Fruit fly (Drosophila melanogaster) whole organism, embryonic: ENCODE measurements around the gene CG4950.
A peak's percentile ranks its signal among the peaks of the same experiment; 100 is the strongest.

Experiments used
- Abd-B ChIP-seq: fragments of 200-800 bp; sonication (Bioruptor generic); optimal IDR thresholded peaks from 2 replicates; lab custom pipeline; 2018; ENCODE audit warnings: missing biosample characterization, mild to moderate bottlenecking, missing genetic modification characterization, moderate library complexity
- Blimp-1 ChIP-seq: fragments of 200-800 bp; sonication (Bioruptor generic); optimal IDR thresholded peaks from 3 replicates; lab custom pipeline; 2018; ENCODE audit warnings: missing biosample characterization, missing genetic modification characterization, mild to moderate bottlenecking, moderate library complexity, missing genetic modification reagents
- CG1024 ChIP-seq: fragments of 200-800 bp; sonication (Bioruptor generic); IDR thresholded peaks from 2 replicates; pipeline ENCODE4 v1.3.6; 2022; ENCODE audit warnings: missing biosample characterization, missing genetic modification characterization
- CG11560 ChIP-seq: fragments of 200-800 bp; sonication (Bioruptor generic); IDR thresholded peaks from 3 replicates; pipeline ENCODE4 v1.3.6; 2022; ENCODE audit warnings: missing biosample characterization, missing genetic modification characterization
- CG11696 ChIP-seq: fragments of 200-800 bp; sonication (Bioruptor generic); IDR thresholded peaks from 2 replicates; pipeline ENCODE4 v1.3.6; 2022; ENCODE audit warnings: missing biosample characterization, missing genetic modification characterization
- CG12155 ChIP-seq: fragments of 200-800 bp; sonication (Bioruptor generic); optimal IDR thresholded peaks from 3 replicates; lab custom pipeline; 2016; ENCODE audit warnings: missing biosample characterization, missing genetic modification characterization
- CG13287 ChIP-seq: fragments of 200-800 bp; sonication (Bioruptor generic); IDR thresholded peaks from 2 replicates; pipeline ENCODE4 v1.3.6; 2022; ENCODE audit warnings: missing biosample characterization, missing genetic modification characterization; ENCODE audit not compliant: partially characterized antibody
- CG15479 ChIP-seq: fragments of 200-800 bp; sonication (Bioruptor generic); optimal IDR thresholded peaks from 3 replicates; lab custom pipeline; 2019; ENCODE audit warnings: missing biosample characterization, mild to moderate bottlenecking, missing genetic modification characterization, moderate library complexity
- CG16863 ChIP-seq: fragments of 200-800 bp; sonication (Bioruptor generic); optimal IDR thresholded peaks from 3 replicates; lab custom pipeline; 2016; ENCODE audit warnings: missing biosample characterization, missing genetic modification characterization
- CG42726 ChIP-seq: fragments of 200-800 bp; sonication (Bioruptor generic); IDR thresholded peaks from 2 replicates; pipeline ENCODE4 v1.3.6; 2022; ENCODE audit warnings: missing biosample characterization, missing genetic modification characterization; ENCODE audit not compliant: partially characterized antibody
- CTCF ChIP-seq: fragments of 200-800 bp; sonication (Bioruptor generic); optimal IDR thresholded peaks from 2 replicates; lab custom pipeline; 2017; ENCODE audit warnings: missing biosample characterization, mild to moderate bottlenecking, missing genetic modification characterization, moderate library complexity
- CoRest ChIP-seq: fragments of 200-800 bp; sonication (Bioruptor generic); optimal IDR thresholded peaks from 3 replicates; lab custom pipeline; 2018; ENCODE audit warnings: missing biosample characterization, mild to moderate bottlenecking, missing genetic modification characterization, moderate library complexity
- D19B ChIP-seq: fragments of 200-800 bp; sonication (Bioruptor generic); optimal IDR thresholded peaks from 2 replicates; lab custom pipeline; 2017; ENCODE audit warnings: missing biosample characterization, mild to moderate bottlenecking, missing genetic modification characterization
- E2f2 ChIP-seq: fragments of 200-800 bp; sonication (Bioruptor generic); IDR thresholded peaks from 2 replicates; pipeline ENCODE4 v1.3.6; 2022; ENCODE audit warnings: missing biosample characterization, missing genetic modification characterization
- Pdp1 ChIP-seq, 2 experiments: fragments of 200-800 bp; sonication (Bioruptor generic); optimal IDR thresholded peaks; 3 replicates each; lab custom pipeline; 2016; ENCODE audit warnings: missing biosample characterization in 2 of 2, missing genetic modification characterization in 2 of 2, mild to moderate bottlenecking in 1 of 2, moderate library complexity in 1 of 2
- Ravus ChIP-seq: fragments of 200-800 bp; sonication (Bioruptor generic); IDR thresholded peaks from 2 replicates; pipeline ENCODE4 v1.3.6; 2022; ENCODE audit warnings: missing biosample characterization, missing genetic modification characterization
- Vsx1 ChIP-seq: fragments of 200-800 bp; sonication (Bioruptor generic); optimal IDR thresholded peaks from 2 replicates; lab custom pipeline; 2017; ENCODE audit warnings: missing biosample characterization, mild to moderate bottlenecking, missing genetic modification characterization, missing genetic modification reagents
- chm ChIP-seq: fragments of 200-800 bp; sonication (Bioruptor generic); IDR thresholded peaks from 2 replicates; pipeline ENCODE4 v1.3.6; 2022; ENCODE audit warnings: missing biosample characterization, missing genetic modification characterization
- crc ChIP-seq: fragments of 200-800 bp; sonication (Bioruptor generic); optimal IDR thresholded peaks from 2 replicates; lab custom pipeline; 2016; ENCODE audit warnings: missing biosample characterization, missing genetic modification characterization
- dati ChIP-seq: fragments of 200-800 bp; sonication (Bioruptor generic); IDR thresholded peaks from 2 replicates; pipeline ENCODE4 v1.3.6; 2022; ENCODE audit warnings: missing biosample characterization, missing genetic modification characterization
- dmrt11E ChIP-seq: fragments of 200-800 bp; sonication (Bioruptor generic); optimal IDR thresholded peaks from 3 replicates; lab custom pipeline; 2018; ENCODE audit warnings: missing biosample characterization, mild to moderate bottlenecking, missing genetic modification characterization, moderate library complexity
- exex ChIP-seq: fragments of 200-800 bp; sonication (Bioruptor generic); optimal IDR thresholded peaks from 4 replicates; lab custom pipeline; 2018; ENCODE audit warnings: missing biosample characterization, mild to moderate bottlenecking, missing genetic modification characterization, moderate library complexity
- fu2 ChIP-seq: fragments of 200-800 bp; sonication (Bioruptor generic); optimal IDR thresholded peaks from 2 replicates; lab custom pipeline; 2016; ENCODE audit warnings: missing biosample characterization, missing genetic modification characterization
- gro ChIP-seq: fragments of 200-800 bp; sonication (Bioruptor generic); optimal IDR thresholded peaks from 2 replicates; lab custom pipeline; 2016; ENCODE audit warnings: missing biosample characterization, missing genetic modification characterization
- hb ChIP-seq: fragments of 200-800 bp; sonication (Bioruptor generic); IDR thresholded peaks from 3 replicates; pipeline ENCODE4 v1.3.6; 2022; ENCODE audit warnings: missing biosample characterization, missing genetic modification characterization; ENCODE audit not compliant: partially characterized antibody
- jigr1 ChIP-seq: fragments of 200-800 bp; sonication (Bioruptor generic); IDR thresholded peaks from 3 replicates; pipeline ENCODE4 v1.3.6; 2022; ENCODE audit warnings: missing biosample characterization, missing genetic modification characterization
- kay ChIP-seq: fragments of 200-800 bp; sonication (Bioruptor generic); optimal IDR thresholded peaks from 2 replicates; lab custom pipeline; 2016; ENCODE audit warnings: missing biosample characterization, missing genetic modification characterization
- lov ChIP-seq, 2 experiments: fragments of 200-800 bp in 1 of 2; fragments of >200 bp in 1 of 2; sonication (Bioruptor generic) in 1 of 2; IDR thresholded peaks in 1 of 2; optimal IDR thresholded peaks in 1 of 2; 2 replicates in 1 of 2; 3 replicates in 1 of 2; pipeline versions ENCODE4 v1.3.6 to Lab custom; 2017 to 2022; ENCODE audit warnings: missing biosample characterization in 1 of 2, missing genetic modification characterization in 1 of 2
- luna ChIP-seq: fragments of 200-800 bp; sonication (Bioruptor generic); optimal IDR thresholded peaks from 2 replicates; lab custom pipeline; 2016; ENCODE audit warnings: missing biosample characterization, missing genetic modification characterization
- nerfin-1 ChIP-seq: fragments of 200-800 bp; sonication (Bioruptor generic); optimal IDR thresholded peaks from 3 replicates; lab custom pipeline; 2019; ENCODE audit warnings: missing biosample characterization, mild to moderate bottlenecking, missing genetic modification characterization, moderate library complexity
- pfk ChIP-seq: fragments of 200-800 bp; sonication (Bioruptor generic); optimal IDR thresholded peaks from 2 replicates; lab custom pipeline; 2018; ENCODE audit warnings: missing biosample characterization, mild to moderate bottlenecking, missing genetic modification characterization, moderate library complexity
- shn ChIP-seq: fragments of 200-800 bp; sonication (Bioruptor generic); optimal IDR thresholded peaks from 3 replicates; lab custom pipeline; 2016; ENCODE audit warnings: missing biosample characterization, missing genetic modification characterization
- sna ChIP-seq: fragments of 200-800 bp; sonication (Bioruptor generic); IDR thresholded peaks from 2 replicates; pipeline ENCODE4 v1.3.6; 2022; ENCODE audit warnings: missing biosample characterization, missing genetic modification characterization; ENCODE audit not compliant: partially characterized antibody
- tin ChIP-seq: fragments of 200-800 bp; sonication (Bioruptor generic); optimal IDR thresholded peaks from 3 replicates; lab custom pipeline; 2016; ENCODE audit warnings: missing biosample characterization, missing genetic modification characterization
- toy ChIP-seq: fragments of 200-800 bp; sonication (Bioruptor generic); IDR thresholded peaks from 2 replicates; pipeline ENCODE4 v1.3.6; 2022; ENCODE audit warnings: missing biosample characterization, missing genetic modification characterization
- unpg ChIP-seq: fragments of 200-800 bp; sonication (Bioruptor generic); optimal IDR thresholded peaks from 3 replicates; lab custom pipeline; 2018; ENCODE audit warnings: missing biosample characterization, mild to moderate bottlenecking, missing genetic modification characterization, moderate library complexity
- wor ChIP-seq: fragments of 200-800 bp; sonication (Bioruptor generic); IDR thresholded peaks from 2 replicates; pipeline ENCODE4 v1.3.6; 2022; ENCODE audit warnings: missing biosample characterization, missing genetic modification characterization
- z ChIP-seq: fragments of 200-800 bp; sonication (Bioruptor generic); IDR thresholded peaks from 3 replicates; pipeline ENCODE4 v1.3.6; 2022; ENCODE audit warnings: missing biosample characterization, missing genetic modification characterization

Gene CG4950

dm6 chr3L:16303078-16303477 lies 35.1 kb upstream of the CG4950 start, which contains the start of gene CG13044:
CG13044 (minus strand) TSS chr3L:16303178.
- no peak for TF ChIP-seq wor (GFP tag; lab: Robert Waterston, UW)
- TF ChIP-seq hb (GFP tag; lab: Robert Waterston, UW): no peak
- no peak for TF ChIP-seq E2f2 (GFP tag; lab: Robert Waterston, UW)
- no peak for TF ChIP-seq luna (GFP tag; lab: Kevin White, UChicago)
- no peak for TF ChIP-seq CG11560 (tag; lab: Robert Waterston, UW)
- peak; percentile 16 for TF ChIP-seq Blimp-1

dm6 chr3L:16301153-16301552 lies 33.2 kb upstream of the CG4950 start, which contains the start of gene CG4982:
CG4982 (plus strand) TSS chr3L:16301453.
- TF ChIP-seq tin (GFP tag; lab: Kevin White, UChicago) (no peak), D19B (GFP tag; lab: Kevin White, UChicago) (no peak), Pdp1 (GFP tag; optimal IDR thresholded peaks at IDR 0.05; lab: Kevin White, UChicago) (no peak), shn (no peak), CoRest (tag; lab: Kevin White, UChicago) (no peak), fu2 (GFP tag; lab: Kevin White, UChicago) (no peak), kay (no peak), CG12155 (GFP tag; lab: Kevin White, UChicago) (no peak), crc (GFP tag; lab: Kevin White, UChicago) (no peak), pfk (no peak), lov (optimal IDR thresholded peaks at IDR 0.05; lab: Kevin White, UChicago) (no peak), lov (GFP tag; IDR thresholded peaks at IDR 0.05; lab: Robert Waterston, UW) (no peak), jigr1 (GFP tag; lab: Robert Waterston, UW) (no peak), CG16863 (GFP tag; lab: Kevin White, UChicago) (no peak)
- TF ChIP-seq, all 482 proteins: peak for 0

DNA sequence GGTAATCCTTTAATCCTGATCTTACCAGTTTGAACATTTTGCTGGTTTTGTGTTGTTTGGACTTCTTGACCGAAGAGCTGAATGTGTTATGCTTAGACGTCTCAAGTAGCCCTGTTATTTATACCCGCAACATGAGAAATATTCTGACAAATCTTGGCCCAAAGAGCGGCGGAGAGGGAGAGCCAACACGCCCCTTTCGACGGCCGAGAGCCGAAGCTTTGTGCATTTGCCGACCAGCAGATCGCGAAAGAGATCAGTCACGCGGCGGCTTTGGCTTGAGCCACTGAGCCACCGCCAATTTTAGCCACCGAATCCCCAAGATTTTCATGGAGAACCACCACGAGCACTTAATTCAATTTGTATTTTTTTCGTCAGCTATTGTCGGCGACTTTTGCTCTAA lies 27.5 kb upstream of the CG4950 start, which contains the start of gene CG4962:
CG4962 (minus strand) TSS at position 101 of the 400 bp plus-strand sequence.
- TF ChIP-seq CG15479 (GFP tag; lab: Kevin White, UChicago): no peak
- no peak for TF ChIP-seq nerfin-1 (tag; lab: Kevin White, UChicago)
- TF ChIP-seq toy (GFP tag; lab: Robert Waterston, UW): no peak
- no peak for TF ChIP-seq CG1024
- no peak for TF ChIP-seq CTCF (GFP tag; lab: Kevin White, UChicago)
- no peak for TF ChIP-seq CG42726 (GFP tag; lab: Robert Waterston, UW)
- TF ChIP-seq dmrt11E (tag; lab: Kevin White, UChicago): no peak
- no peak for TF ChIP-seq fu2 (GFP tag; lab: Kevin White, UChicago)
- TF ChIP-seq sna: no peak
- TF ChIP-seq gro (GFP tag; lab: Kevin White, UChicago): no peak
- no peak for TF ChIP-seq dati (GFP tag; lab: Robert Waterston, UW)
- TF ChIP-seq unpg (GFP tag; lab: Kevin White, UChicago): no peak
- TF ChIP-seq, all 482 proteins: peak for 0

DNA sequence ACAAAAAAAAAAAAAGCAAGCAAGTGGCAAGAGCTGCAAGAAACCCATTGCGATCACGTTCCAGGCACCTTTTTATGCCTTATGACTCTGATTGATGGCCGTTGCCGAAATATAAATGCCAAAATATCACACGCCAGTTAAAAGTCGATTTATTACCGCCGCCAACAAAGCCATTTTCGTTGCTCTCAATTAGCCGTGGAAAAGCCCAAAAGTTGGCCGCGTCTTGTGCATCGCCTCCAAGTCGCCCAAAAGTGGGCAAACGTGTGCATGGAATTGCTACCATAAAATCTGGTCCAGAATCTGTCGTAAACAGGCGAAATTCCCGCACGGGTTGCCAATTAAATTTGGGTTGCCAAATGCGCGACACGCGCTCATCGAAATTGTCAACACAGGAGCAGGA lies 23.7 kb upstream of the CG4950 start:
- TF ChIP-seq Vsx1: peak; percentile 49
- no peak for TF ChIP-seq exex (tag; lab: Kevin White, UChicago)
- peak; percentile 10; the same call in 1 of the 2 replicates for TF ChIP-seq CG13287 (GFP tag; lab: Robert Waterston, UW)
- TF ChIP-seq Ravus (GFP tag; lab: Robert Waterston, UW): no peak
- TF ChIP-seq chm (GFP tag; lab: Robert Waterston, UW): no peak
- TF ChIP-seq CG11696 (GFP tag; lab: Robert Waterston, UW): no peak
- 0 out of 3 replicates have a peak, but pooled peaks have one; percentile 17 for TF ChIP-seq z (GFP tag; lab: Robert Waterston, UW)
- TF ChIP-seq CG42726 (GFP tag; lab: Robert Waterston, UW): 0 out of 2 replicates have a peak, but pooled peaks have one; percentile 34
- TF ChIP-seq Abd-B (GFP tag; lab: Kevin White, UChicago): peak; percentile 11
